Fruit fly (Drosophila melanogaster): ENCODE measurements around the gene CG5746.

- TF ChIP-seq usp (GFP tag; optimal IDR thresholded peaks at IDR 0.05) (no peak), psq (GFP tag; optimal IDR thresholded peaks at IDR 0.05) (no peak), dmrt93B (GFP tag; optimal IDR thresholded peaks at IDR 0.05) (no peak), Dfd (GFP tag; optimal IDR thresholded peaks at IDR 0.05) (no peak)
Observed at dm6 chr3R:24384952-24385351, 36.4 kb upstream of the CG5746 start, which contains the start of gene CG17780.

All from whole organism, wandering third instar larva.